Worm (Caenorhabditis elegans) whole organism, mixed stage, embryonic: ENCODE data around the gene gpa-1.

Experiments
- bed-3 ChIP-seq: fragments of 200-800 bp; sonication (Bioruptor generic); optimal IDR thresholded peaks from 3 replicates; lab custom pipeline; 2018; ENCODE audit warnings: mild to moderate bottlenecking, missing genetic modification characterization, moderate library complexity, missing compliant biosample characterization
- blmp-1 ChIP-seq: fragments of 150-350 bp; optimal IDR thresholded peaks from 2 replicates; lab custom pipeline; 2014; ENCODE audit warnings: missing biosample characterization, missing genetic modification characterization
- ceh-39 ChIP-seq: fragments of 150-350 bp; optimal IDR thresholded peaks from 2 replicates; lab custom pipeline; 2014; ENCODE audit warnings: missing biosample characterization, missing genetic modification characterization
- ceh-43 ChIP-seq: fragments of 200-800 bp; sonication (Bioruptor generic); optimal IDR thresholded peaks from 2 replicates; lab custom pipeline; 2018; ENCODE audit warnings: mild to moderate bottlenecking, missing genetic modification characterization, moderate library complexity, missing compliant biosample characterization
- cnd-1 ChIP-seq: fragments of 200-800 bp; sonication (Bioruptor generic); optimal IDR thresholded peaks from 2 replicates; lab custom pipeline; 2018; ENCODE audit warnings: mild to moderate bottlenecking, missing genetic modification characterization, missing compliant biosample characterization
- drap-1 ChIP-seq: fragments of 200-800 bp; sonication (Bioruptor generic); optimal IDR thresholded peaks from 3 replicates; lab custom pipeline; 2018; ENCODE audit warnings: mild to moderate bottlenecking, missing genetic modification characterization, missing compliant biosample characterization
- elt-1 ChIP-seq: sonication (generic microtip); optimal IDR thresholded peaks from 2 replicates; lab custom pipeline; 2017; ENCODE audit warnings: missing genetic modification characterization, mild to moderate bottlenecking, missing compliant biosample characterization, antibody characterized with exemption, moderate library complexity, borderline replicate concordance; ENCODE audit not compliant: insufficient read depth
- ham-2 ChIP-seq: fragments of 200-800 bp; sonication (Bioruptor generic); optimal IDR thresholded peaks from 2 replicates; lab custom pipeline; 2018; ENCODE audit warnings: mild to moderate bottlenecking, missing genetic modification characterization, missing compliant biosample characterization
- mab-5 ChIP-seq: fragments of 150-350 bp; optimal IDR thresholded peaks from 2 replicates; lab custom pipeline; 2014; ENCODE audit warnings: missing biosample characterization, missing genetic modification characterization
- mls-2 ChIP-seq: sonication (generic microtip); optimal IDR thresholded peaks from 2 replicates; lab custom pipeline; 2016; ENCODE audit warnings: mild to moderate bottlenecking, missing genetic modification characterization, moderate library complexity, missing compliant biosample characterization
- nhr-237 ChIP-seq: fragments of 150-350 bp; optimal IDR thresholded peaks from 2 replicates; lab custom pipeline; 2014; ENCODE audit warnings: missing biosample characterization, missing genetic modification characterization
- nhr-76 ChIP-seq: sonication (generic microtip); optimal IDR thresholded peaks from 2 replicates; lab custom pipeline; 2017; ENCODE audit warnings: missing biosample characterization, missing genetic modification characterization
- pha-4 ChIP-seq: fragments of 150-350 bp; optimal IDR thresholded peaks from 2 replicates; lab custom pipeline; 2018; ENCODE audit warnings: missing biosample characterization, missing genetic modification reagents, missing genetic modification characterization
- sptf-1 ChIP-seq: sonication (generic microtip); optimal IDR thresholded peaks from 2 replicates; lab custom pipeline; 2017; ENCODE audit warnings: mild to moderate bottlenecking, missing genetic modification characterization, moderate library complexity, missing compliant biosample characterization
- tbx-8 ChIP-seq: fragments of 200-800 bp; sonication (Bioruptor generic); optimal IDR thresholded peaks from 2 replicates; lab custom pipeline; 2018; ENCODE audit warnings: mild to moderate bottlenecking, missing genetic modification characterization, moderate library complexity, missing compliant biosample characterization
- ztf-11 ChIP-seq: fragments of 150-350 bp; optimal IDR thresholded peaks from 2 replicates; lab custom pipeline; 2014; ENCODE audit warnings: missing biosample characterization, missing genetic modification characterization

gpa-1 gene

DNA sequence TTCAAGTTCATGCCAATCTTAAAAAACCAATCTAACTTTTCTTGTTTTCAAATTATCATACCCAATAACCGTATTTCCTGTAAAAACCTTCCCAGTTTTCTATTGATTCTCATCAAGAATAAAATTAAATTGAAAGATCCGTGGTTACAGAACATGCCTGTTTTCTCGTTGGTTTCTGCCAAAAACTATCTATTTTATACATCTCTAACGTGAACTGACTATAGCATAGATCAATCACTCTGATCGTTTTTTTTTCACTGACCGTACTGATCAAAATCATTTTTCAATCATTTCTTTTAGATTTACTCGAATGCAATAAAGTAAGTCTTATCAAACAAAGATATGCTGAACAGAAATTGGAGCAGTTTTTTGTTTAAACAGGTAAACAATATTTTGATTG, 52.6 kb downstream of the gpa-1 start, which contains the start of gene C06H2.2:
C06H2.2 (plus strand) TSS at position 301 of the 400 bp plus-strand sequence.
- TF ChIP-seq sptf-1 (tag; lab: Kevin White, UChicago) (no peak), pha-4 (tag; lab: Kevin White, UChicago) (no peak), ztf-11 (no peak), mls-2 (no peak), nhr-237 (no peak), ceh-39 (tag; lab: Kevin White, UChicago) (no peak), drap-1 (GFP tag; lab: Kevin White, UChicago) (no peak), ceh-43 (GFP tag; lab: Kevin White, UChicago) (no peak), blmp-1 (tag; lab: Kevin White, UChicago) (no peak), bed-3 (GFP tag; lab: Kevin White, UChicago) (no peak), nhr-76 (tag; lab: Kevin White, UChicago) (no peak), ham-2 (GFP tag; lab: Kevin White, UChicago) (no peak), tbx-8 (no peak), elt-1 (tag; lab: Kevin White, UChicago) (no peak), cnd-1 (tag; lab: Kevin White, UChicago) (no peak), mab-5 (tag; lab: Kevin White, UChicago) (no peak)
